Fruit fly (Drosophila melanogaster) Kc167 (cell line): ENCODE data around the gene IntS6.

Source experiments
- insv ChIP-seq: fragments of >200 bp; optimal IDR thresholded peaks from 3 replicates; lab custom pipeline; 2018; ENCODE audit warnings: missing external identifiers
- psq ChIP-seq: fragments of >200 bp; optimal IDR thresholded peaks from 2 replicates; lab custom pipeline; 2017; ENCODE audit warnings: missing external identifiers

- TF ChIP-seq psq (lab: Kevin White, UChicago), result no peak
- TF ChIP-seq insv (lab: Kevin White, UChicago), result no peak
Observed at dm6 chrX:5717741-5718475, 29.1 kb downstream of the IntS6 start, which contains the start of gene CG33080.
